Fruit fly (Drosophila melanogaster): Measurements from ENCODE around the gene mRpL11.

Gene mRpL11

DNA sequence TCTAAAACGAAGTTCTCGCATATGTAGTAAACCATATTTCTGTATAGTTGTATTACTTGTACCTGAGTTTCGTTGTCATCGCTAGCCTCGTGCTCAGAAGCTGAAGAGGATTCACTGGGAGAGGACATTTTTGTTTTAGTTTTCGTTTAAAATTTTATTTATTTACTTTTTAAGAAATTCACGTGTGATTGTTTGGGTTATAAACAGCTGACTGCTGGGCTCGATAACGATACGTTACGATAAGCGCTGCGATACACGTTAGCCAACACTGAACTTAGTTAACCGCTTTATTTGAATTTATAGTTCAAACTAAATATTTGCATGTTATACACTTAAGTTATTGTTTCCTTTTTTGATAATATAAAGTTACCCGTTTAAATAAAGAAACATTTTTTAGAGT is 1.8 kb downstream of the mRpL11 start, which contains the start of gene CG8461 (continued):
- no peak for TF ChIP-seq CG10565 (GFP tag; optimal IDR thresholded peaks at IDR 0.05)
- TF ChIP-seq Gsc (GFP tag; IDR thresholded peaks at IDR 0.05): no peak
- no peak for TF ChIP-seq CG13424 (tag; optimal IDR thresholded peaks at IDR 0.05)
- TF ChIP-seq CG34224 (GFP tag; IDR thresholded peaks at IDR 0.05; ENCODE audit: partially characterized antibody): peak; percentile 68; the same call in 2 of the 3 replicates
- no peak for TF ChIP-seq Atf3 (GFP tag; optimal IDR thresholded peaks at IDR 0.05)
- TF ChIP-seq Mrtf (GFP tag; IDR thresholded peaks at IDR 0.05): no peak
- no peak for TF ChIP-seq pum (GFP tag; optimal IDR thresholded peaks at IDR 0.05)
- TF ChIP-seq CG2116 (GFP tag; optimal IDR thresholded peaks at IDR 0.05): peak; percentile 70
- peak; percentile 78 for TF ChIP-seq CG13287 (GFP tag; IDR thresholded peaks at IDR 0.05; ENCODE audit: partially characterized antibody)
- peak; percentile 26 for TF ChIP-seq pzg (GFP tag; optimal IDR thresholded peaks at IDR 0.05)
- TF ChIP-seq HLH54F (GFP tag; optimal IDR thresholded peaks at IDR 0.05): no peak
- TF ChIP-seq crp (GFP tag; optimal IDR thresholded peaks at IDR 0.05): peak; percentile 58 to 94
- TF ChIP-seq Dfd (GFP tag; optimal IDR thresholded peaks at IDR 0.05): no peak
- TF ChIP-seq Sin3A (optimal IDR thresholded peaks at IDR 0.05): no peak
- no peak for TF ChIP-seq CG16863 (GFP tag; optimal IDR thresholded peaks at IDR 0.05)
- TF ChIP-seq Atf-2 (GFP tag; optimal IDR thresholded peaks at IDR 0.05): no peak
- peak; percentile 31; the same call in 1 of the 2 replicates for TF ChIP-seq hbn (GFP tag; IDR thresholded peaks at IDR 0.05; ENCODE audit: partially characterized antibody)
- no peak for TF ChIP-seq CG17359 (tag; optimal IDR thresholded peaks at IDR 0.05)
- TF ChIP-seq tin (GFP tag; optimal IDR thresholded peaks at IDR 0.05): no peak
- no peak for TF ChIP-seq ac (GFP tag; optimal IDR thresholded peaks at IDR 0.05)
- TF ChIP-seq MBD-R2 (GFP tag; IDR thresholded peaks at IDR 0.05): peak; percentile 78
- TF ChIP-seq stwl (tag; optimal IDR thresholded peaks at IDR 0.05): peak; percentile 80
- peak; percentile 38; the same call in 1 of the 2 replicates for TF ChIP-seq inv (GFP tag; IDR thresholded peaks at IDR 0.05; ENCODE audit: partially characterized antibody)
- TF ChIP-seq Dip2 (GFP tag; IDR thresholded peaks at IDR 0.05): no peak
- peak; percentile 74 for TF ChIP-seq CG6791 (GFP tag; IDR thresholded peaks at IDR 0.05; ENCODE audit: partially characterized antibody)
- no peak for TF ChIP-seq CG6175 (GFP tag; IDR thresholded peaks at IDR 0.05)
- no peak for TF ChIP-seq fd96Cb (tag; optimal IDR thresholded peaks at IDR 0.05)
- no peak for TF ChIP-seq CG6272 (GFP tag; IDR thresholded peaks at IDR 0.05)
- no peak for TF ChIP-seq Hand (GFP tag; optimal IDR thresholded peaks at IDR 0.05)
- TF ChIP-seq CG2120 (GFP tag; optimal IDR thresholded peaks at IDR 0.05): peak; percentile 15
- no peak for TF ChIP-seq CG12744 (GFP tag; optimal IDR thresholded peaks at IDR 0.05)

DNA sequence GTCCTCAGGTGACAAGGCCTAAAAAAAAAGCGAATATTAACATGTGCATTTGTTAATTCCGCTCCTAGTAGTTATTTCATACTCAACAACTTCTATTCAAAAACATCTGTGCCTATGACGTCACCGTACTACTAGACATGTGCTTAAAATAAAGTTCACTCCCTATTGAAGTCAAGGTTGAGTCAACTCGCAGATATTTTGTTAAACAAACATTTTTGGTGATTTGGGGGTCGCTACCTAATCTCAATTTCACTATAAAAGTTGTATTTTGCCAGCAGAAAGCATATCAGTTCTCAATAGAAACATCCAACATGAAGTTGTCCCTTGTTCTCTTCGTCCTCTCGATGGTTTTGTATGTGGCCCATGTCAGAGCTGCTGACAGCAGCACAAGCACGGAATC is 5.1 kb downstream of the mRpL11 start, which contains the start of gene CG34273:
CG34273 (plus strand) TSS at position 301 of the 400 bp plus-strand sequence.
- TF ChIP-seq CG32772 (GFP tag; IDR thresholded peaks at IDR 0.05) (no peak), TFAM (GFP tag; optimal IDR thresholded peaks at IDR 0.05) (no peak), CG6654 (GFP tag; optimal IDR thresholded peaks at IDR 0.05) (no peak), Hmx (GFP tag; optimal IDR thresholded peaks at IDR 0.05) (no peak), CG30403 (GFP tag; optimal IDR thresholded peaks at IDR 0.05) (no peak), bowl (GFP tag; IDR thresholded peaks at IDR 0.05) (no peak), Med (GFP tag) (no peak), CG2199 (GFP tag; IDR thresholded peaks at IDR 0.05) (no peak), br (optimal IDR thresholded peaks at IDR 0.05) (no peak), sens (GFP tag) (no peak), tgo (GFP tag; IDR thresholded peaks at IDR 0.05) (no peak), H2.0 (GFP tag; IDR thresholded peaks at IDR 0.05) (no peak), Lpt (GFP tag; optimal IDR thresholded peaks at IDR 0.05) (no peak), dan (GFP tag; IDR thresholded peaks at IDR 0.05) (no peak), kni (GFP tag; optimal IDR thresholded peaks at IDR 0.05) (no peak), CG34376 (GFP tag; optimal IDR thresholded peaks at IDR 0.05) (no peak)

All from whole organism, embryonic.